Fruit fly (Drosophila melanogaster) whole organism, embryonic: Measurements from ENCODE around the gene CG32137.
A peak's percentile ranks its signal among the peaks of the same experiment; 100 is the strongest.

Source experiments
- Aef1 ChIP-seq: fragments of 200-800 bp; sonication (Bioruptor generic); IDR thresholded peaks from 3 replicates; pipeline ENCODE4 v1.3.6; 2022; ENCODE audit warnings: missing biosample characterization, missing genetic modification characterization
- B-H1 ChIP-seq: fragments of 200-800 bp; sonication (Bioruptor generic); IDR thresholded peaks from 3 replicates; pipeline ENCODE4 v1.3.6; 2022; ENCODE audit warnings: missing biosample characterization, missing genetic modification characterization
- BEAF-32 ChIP-seq: fragments of 200-800 bp; sonication (Bioruptor generic); optimal IDR thresholded peaks from 3 replicates; lab custom pipeline; 2017; ENCODE audit warnings: missing biosample characterization, missing genetic modification characterization, mild to moderate bottlenecking, moderate library complexity, missing genetic modification reagents
- CG10462 ChIP-seq: fragments of 200-800 bp; sonication (Bioruptor generic); optimal IDR thresholded peaks from 2 replicates; lab custom pipeline; 2016; ENCODE audit warnings: missing biosample characterization, missing genetic modification characterization
- CG12104 ChIP-seq: fragments of 200-800 bp; sonication (Bioruptor generic); optimal IDR thresholded peaks from 3 replicates; lab custom pipeline; 2016; ENCODE audit warnings: missing biosample characterization, missing genetic modification characterization
- CG1233 ChIP-seq: fragments of 200-800 bp; sonication (Bioruptor generic); optimal IDR thresholded peaks from 4 replicates; lab custom pipeline; 2018; ENCODE audit warnings: missing biosample characterization, mild to moderate bottlenecking, missing genetic modification characterization
- CG12942 ChIP-seq: fragments of 200-800 bp; sonication (Bioruptor generic); optimal IDR thresholded peaks from 3 replicates; lab custom pipeline; 2016; ENCODE audit warnings: missing biosample characterization, missing genetic modification characterization
- CG13123 ChIP-seq: fragments of 200-800 bp; sonication (Bioruptor generic); optimal IDR thresholded peaks from 2 replicates; lab custom pipeline; 2016; ENCODE audit warnings: missing biosample characterization, missing genetic modification characterization
- CG13424 ChIP-seq: fragments of 200-800 bp; sonication (Bioruptor generic); optimal IDR thresholded peaks from 2 replicates; lab custom pipeline; 2019; ENCODE audit warnings: missing biosample characterization, mild to moderate bottlenecking, missing genetic modification characterization, moderate library complexity
- CG13624 ChIP-seq: fragments of 200-800 bp; sonication (Bioruptor generic); optimal IDR thresholded peaks from 2 replicates; lab custom pipeline; 2016; ENCODE audit warnings: missing biosample characterization, missing genetic modification characterization
- CG15011 ChIP-seq: fragments of 200-800 bp; sonication (Bioruptor generic); optimal IDR thresholded peaks from 3 replicates; lab custom pipeline; 2018; ENCODE audit warnings: missing biosample characterization, mild to moderate bottlenecking, missing genetic modification characterization
- CG17186 ChIP-seq: fragments of 200-800 bp; sonication (Bioruptor generic); optimal IDR thresholded peaks from 3 replicates; lab custom pipeline; 2017; ENCODE audit warnings: missing biosample characterization, missing genetic modification reagents, missing genetic modification characterization
- CG17359 ChIP-seq: fragments of 200-800 bp; sonication (Bioruptor generic); optimal IDR thresholded peaks from 3 replicates; lab custom pipeline; 2018; ENCODE audit warnings: missing biosample characterization, mild to moderate bottlenecking, missing genetic modification characterization, moderate library complexity
- CG18262 ChIP-seq: fragments of 200-800 bp; optimal IDR thresholded peaks from 3 replicates; lab custom pipeline; 2019; ENCODE audit warnings: missing biosample characterization, mild to moderate bottlenecking, missing genetic modification characterization, moderate library complexity
- CG18764 ChIP-seq: fragments of 200-800 bp; sonication (Bioruptor generic); optimal IDR thresholded peaks from 3 replicates; lab custom pipeline; 2016; ENCODE audit warnings: missing biosample characterization, missing genetic modification characterization
- CG31224 ChIP-seq: fragments of 200-800 bp; sonication (Bioruptor generic); IDR thresholded peaks from 2 replicates; pipeline ENCODE4 v1.3.6; 2022; ENCODE audit warnings: missing biosample characterization, missing genetic modification characterization
- CG31388 ChIP-seq: fragments of 200-800 bp; sonication (Bioruptor generic); optimal IDR thresholded peaks from 2 replicates; lab custom pipeline; 2016; ENCODE audit warnings: missing biosample characterization, missing genetic modification characterization
- CG31441 ChIP-seq: fragments of 200-800 bp; sonication (Bioruptor generic); IDR thresholded peaks from 2 replicates; pipeline ENCODE4 v1.3.6; 2022; ENCODE audit warnings: missing biosample characterization, missing genetic modification characterization
- CG7928 ChIP-seq: fragments of 200-800 bp; sonication (Bioruptor generic); optimal IDR thresholded peaks from 2 replicates; lab custom pipeline; 2017; ENCODE audit warnings: missing biosample characterization, mild to moderate bottlenecking, missing genetic modification characterization
- CG8290 ChIP-seq, 3 experiments: fragments of 200-800 bp; sonication (Bioruptor generic); optimal IDR thresholded peaks; 2 replicates each; lab custom pipeline; 2016 to 2019; ENCODE audit warnings: missing biosample characterization in 3 of 3, missing genetic modification characterization in 3 of 3, mild to moderate bottlenecking in 2 of 3, moderate library complexity in 1 of 3
- CG9932 ChIP-seq: fragments of 200-800 bp; sonication (Bioruptor generic); IDR thresholded peaks from 2 replicates; pipeline ENCODE4 v1.3.6; 2022; ENCODE audit warnings: missing biosample characterization, missing genetic modification characterization
- Chrac-16 ChIP-seq: fragments of 200-800 bp; sonication (Bioruptor generic); optimal IDR thresholded peaks from 3 replicates; lab custom pipeline; 2016; ENCODE audit warnings: missing biosample characterization, missing genetic modification characterization
- E2f2 ChIP-seq: fragments of 200-800 bp; sonication (Bioruptor generic); IDR thresholded peaks from 2 replicates; pipeline ENCODE4 v1.3.6; 2022; ENCODE audit warnings: missing biosample characterization, missing genetic modification characterization
- ERR ChIP-seq: fragments of 200-800 bp; sonication (Bioruptor generic); optimal IDR thresholded peaks from 2 replicates; lab custom pipeline; 2016; ENCODE audit warnings: missing biosample characterization, missing genetic modification characterization
- Elba2 ChIP-seq: fragments of 200-800 bp; sonication (Bioruptor generic); optimal IDR thresholded peaks from 3 replicates; lab custom pipeline; 2016; ENCODE audit warnings: missing biosample characterization, missing genetic modification characterization
- Fer1 ChIP-seq: fragments of 200-800 bp; sonication (Bioruptor generic); optimal IDR thresholded peaks from 2 replicates; lab custom pipeline; 2017; ENCODE audit warnings: missing biosample characterization, mild to moderate bottlenecking, missing genetic modification characterization
- H2.0 ChIP-seq: fragments of 200-800 bp; sonication (Bioruptor generic); IDR thresholded peaks from 2 replicates; pipeline ENCODE4 v1.3.6; 2022; ENCODE audit warnings: missing biosample characterization, missing genetic modification characterization
- Mad ChIP-seq: fragments of 200-800 bp; sonication (Bioruptor generic); optimal IDR thresholded peaks from 2 replicates; lab custom pipeline; 2016; ENCODE audit warnings: missing biosample characterization, missing genetic modification characterization
- Med ChIP-seq: fragments of 200-800 bp; sonication (Bioruptor generic); peaks from one replicate; lab custom pipeline; 2016; ENCODE audit warnings: missing biosample characterization, missing genetic modification characterization, mild to moderate bottlenecking, inconsistent platforms, moderate library complexity
- Neu2 ChIP-seq: fragments of 200-800 bp; sonication (Bioruptor generic); optimal IDR thresholded peaks from 3 replicates; lab custom pipeline; 2016; ENCODE audit warnings: missing biosample characterization, missing genetic modification characterization, borderline replicate concordance
- Nf-YB ChIP-seq: fragments of 200-800 bp; sonication (Bioruptor generic); optimal IDR thresholded peaks from 3 replicates; lab custom pipeline; 2019; ENCODE audit warnings: missing biosample characterization, mild to moderate bottlenecking, missing genetic modification characterization, moderate library complexity
- Oaz ChIP-seq: fragments of 200-800 bp; sonication (Bioruptor generic); IDR thresholded peaks from 2 replicates; pipeline ENCODE4 v1.3.6; 2022; ENCODE audit warnings: missing biosample characterization, missing genetic modification characterization
- Rfx ChIP-seq: fragments of 200-800 bp; sonication (Bioruptor generic); IDR thresholded peaks from 2 replicates; pipeline ENCODE4 v1.3.6; 2022; ENCODE audit warnings: missing biosample characterization, missing genetic modification characterization
- Trl ChIP-seq, 3 experiments: fragments of >200 bp in 2 of 3; fragments of 200-800 bp in 1 of 3; sonication (Bioruptor generic) in 1 of 3; optimal IDR thresholded peaks; 2 replicates in 1 of 3; 3 replicates in 2 of 3; lab custom pipeline; 2016 to 2017; ENCODE audit warnings: missing biosample characterization in 1 of 3, missing genetic modification characterization in 1 of 3
- al ChIP-seq: fragments of 200-800 bp; sonication (Bioruptor generic); IDR thresholded peaks from 2 replicates; pipeline ENCODE4 v1.3.6; 2022; ENCODE audit warnings: missing biosample characterization, missing genetic modification characterization
- cato ChIP-seq: fragments of 200-800 bp; sonication (Bioruptor generic); optimal IDR thresholded peaks from 2 replicates; lab custom pipeline; 2016; ENCODE audit warnings: missing biosample characterization, missing genetic modification characterization, borderline replicate concordance
- crol ChIP-seq: fragments of 200-800 bp; sonication (Bioruptor generic); IDR thresholded peaks from 2 replicates; pipeline ENCODE4 v1.3.6; 2022; ENCODE audit warnings: missing biosample characterization, missing genetic modification characterization
- gce ChIP-seq: fragments of 200-800 bp; sonication (Bioruptor generic); IDR thresholded peaks from 3 replicates; pipeline ENCODE4 v1.3.6; 2022; ENCODE audit warnings: missing biosample characterization, missing genetic modification characterization
- grau ChIP-seq: fragments of 200-800 bp; optimal IDR thresholded peaks from 3 replicates; lab custom pipeline; 2019; ENCODE audit warnings: missing biosample characterization, mild to moderate bottlenecking, missing genetic modification characterization, moderate library complexity
- ind ChIP-seq: fragments of 200-800 bp; sonication (Bioruptor generic); optimal IDR thresholded peaks from 3 replicates; lab custom pipeline; 2016; ENCODE audit warnings: missing biosample characterization, missing genetic modification characterization
- mirr ChIP-seq: fragments of 200-800 bp; sonication (Bioruptor generic); optimal IDR thresholded peaks from 3 replicates; lab custom pipeline; 2018; ENCODE audit warnings: missing biosample characterization, mild to moderate bottlenecking, missing genetic modification characterization
- nau ChIP-seq: fragments of 200-800 bp; sonication (Bioruptor generic); optimal IDR thresholded peaks from 3 replicates; lab custom pipeline; 2017; ENCODE audit warnings: missing biosample characterization, mild to moderate bottlenecking, missing genetic modification characterization, missing genetic modification reagents
- nerfin-2 ChIP-seq: fragments of 200-800 bp; sonication (Bioruptor generic); IDR thresholded peaks from 2 replicates; pipeline ENCODE4 v1.3.6; 2022; ENCODE audit warnings: missing biosample characterization, missing genetic modification characterization; ENCODE audit not compliant: partially characterized antibody
- org-1 ChIP-seq: fragments of 200-800 bp; sonication (Bioruptor generic); optimal IDR thresholded peaks from 2 replicates; lab custom pipeline; 2017; ENCODE audit warnings: missing biosample characterization, missing genetic modification characterization
- salm ChIP-seq: fragments of 200-800 bp; sonication (Bioruptor generic); optimal IDR thresholded peaks from 2 replicates; lab custom pipeline; 2018; ENCODE audit warnings: missing biosample characterization, mild to moderate bottlenecking, missing genetic modification characterization
- sima ChIP-seq: fragments of 200-800 bp; sonication (Bioruptor generic); optimal IDR thresholded peaks from 2 replicates; lab custom pipeline; 2016; ENCODE audit warnings: missing biosample characterization, missing genetic modification characterization
- slou ChIP-seq: fragments of 200-800 bp; sonication (Bioruptor generic); optimal IDR thresholded peaks from 3 replicates; lab custom pipeline; 2016; ENCODE audit warnings: missing biosample characterization, missing genetic modification characterization
- sna ChIP-seq: fragments of 200-800 bp; sonication (Bioruptor generic); IDR thresholded peaks from 2 replicates; pipeline ENCODE4 v1.3.6; 2022; ENCODE audit warnings: missing biosample characterization, missing genetic modification characterization; ENCODE audit not compliant: partially characterized antibody
- sug ChIP-seq: fragments of 200-800 bp; optimal IDR thresholded peaks from 2 replicates; lab custom pipeline; 2019; ENCODE audit warnings: missing biosample characterization, mild to moderate bottlenecking, missing genetic modification characterization, moderate library complexity
- twi ChIP-seq: fragments of 200-800 bp; optimal IDR thresholded peaks from 2 replicates; lab custom pipeline; 2019; ENCODE audit warnings: missing biosample characterization, mild to moderate bottlenecking, missing genetic modification characterization, moderate library complexity
- wor ChIP-seq: fragments of 200-800 bp; sonication (Bioruptor generic); IDR thresholded peaks from 2 replicates; pipeline ENCODE4 v1.3.6; 2022; ENCODE audit warnings: missing biosample characterization, missing genetic modification characterization

CG32137 gene

dm6 chr3L:13957212-13957668 is 18.2 kb downstream of the CG32137 start (continued):
- TF ChIP-seq H2.0 (GFP tag; lab: Robert Waterston, UW), result no peak; the same call in 1 of the 2 replicates
- TF ChIP-seq CG17359 (tag; lab: Kevin White, UChicago), result peak; percentile 75
- peak; percentile 46 for TF ChIP-seq Fer1 (GFP tag; lab: Kevin White, UChicago)
- peak; percentile 60 for TF ChIP-seq CG10462 (GFP tag; lab: Kevin White, UChicago)
- TF ChIP-seq mirr (GFP tag; lab: Kevin White, UChicago), result no peak
- TF ChIP-seq CG13624 (GFP tag; lab: Kevin White, UChicago), result no peak
- TF ChIP-seq Mad, result peak; percentile 39
- TF ChIP-seq crol (GFP tag; lab: Robert Waterston, UW), result no peak
- TF ChIP-seq CG15011, result peak; percentile 44
- TF ChIP-seq B-H1, result no peak
- no peak for TF ChIP-seq CG7928 (GFP tag; lab: Kevin White, UChicago)
- peak; percentile 52 for TF ChIP-seq CG12942 (GFP tag; lab: Kevin White, UChicago)
- peak; percentile 35 for TF ChIP-seq wor
- peak; percentile 38; the same call in 1 of the 3 replicates for TF ChIP-seq Aef1 (GFP tag; lab: Robert Waterston, UW)
- TF ChIP-seq Med (GFP tag; lab: Kevin White, UChicago), result peak; percentile 73
- peak; percentile 60 for TF ChIP-seq CG31388 (GFP tag; lab: Kevin White, UChicago)
- no peak for TF ChIP-seq Neu2 (GFP tag; lab: Kevin White, UChicago)
- TF ChIP-seq CG13424 (tag; lab: Kevin White, UChicago), result peak; percentile 71
- TF ChIP-seq cato, result peak; percentile 19
- peak; percentile 89 for TF ChIP-seq CG18262
- TF ChIP-seq Elba2 (GFP tag; lab: Kevin White, UChicago), result no peak
- TF ChIP-seq sna (GFP tag; lab: Robert Waterston, UW), result no peak
- TF ChIP-seq sug (tag; lab: Kevin White, UChicago), result no peak
- TF ChIP-seq E2f2 (GFP tag; lab: Robert Waterston, UW), result peak; percentile 37; the same call in 1 of the 2 replicates
- peak; percentile 19 for TF ChIP-seq nau (GFP tag; lab: Kevin White, UChicago)
- peak; percentile 66 for TF ChIP-seq grau (tag; lab: Kevin White, UChicago)
- no peak for TF ChIP-seq Trl (optimal IDR thresholded peaks at IDR 0.05; lab: Kevin White, UChicago)
- no peak for TF ChIP-seq Trl (GFP tag; optimal IDR thresholded peaks at IDR 0.05; lab: Kevin White, UChicago)
- peak; percentile 43 for TF ChIP-seq salm (tag; lab: Kevin White, UChicago)
- TF ChIP-seq CG31441, result peak; percentile 85
- peak; percentile 54 for TF ChIP-seq CG1233 (GFP tag; lab: Kevin White, UChicago)
- TF ChIP-seq ind (GFP tag; lab: Kevin White, UChicago), result peak; percentile 60
- no peak for TF ChIP-seq CG13123
- TF ChIP-seq ERR (GFP tag; lab: Kevin White, UChicago), result no peak
- TF ChIP-seq slou (GFP tag; lab: Kevin White, UChicago), result peak; percentile 3
- TF ChIP-seq al (GFP tag; lab: Robert Waterston, UW), result no peak
- peak; percentile 42 for TF ChIP-seq CG8290 (GFP tag; optimal IDR thresholded peaks at IDR 0.05; lab: Kevin White, UChicago)
- no peak for TF ChIP-seq CG8290 (tag; optimal IDR thresholded peaks at IDR 0.05; lab: Kevin White, UChicago)
- TF ChIP-seq CG12104 (GFP tag; lab: Kevin White, UChicago), result peak; percentile 77
- TF ChIP-seq CG9932 (GFP tag; lab: Robert Waterston, UW), result no peak
- TF ChIP-seq CG17186 (GFP tag; lab: Kevin White, UChicago), result no peak
- TF ChIP-seq Chrac-16 (GFP tag; lab: Kevin White, UChicago), result peak; percentile 62
- no peak for TF ChIP-seq CG31224 (GFP tag; lab: Robert Waterston, UW)
- TF ChIP-seq BEAF-32 (GFP tag; lab: Kevin White, UChicago), result no peak
- no peak for TF ChIP-seq nerfin-2 (GFP tag; lab: Robert Waterston, UW)
- peak; percentile 32 for TF ChIP-seq CG18764 (GFP tag; lab: Kevin White, UChicago)
- peak; percentile 16 for TF ChIP-seq twi (tag; lab: Kevin White, UChicago)
- no peak for TF ChIP-seq sima (GFP tag; lab: Kevin White, UChicago)
- TF ChIP-seq Oaz, result no peak
- TF ChIP-seq org-1 (GFP tag; lab: Kevin White, UChicago), result peak; percentile 71
- TF ChIP-seq gce (GFP tag; lab: Robert Waterston, UW), result no peak
- TF ChIP-seq Nf-YB, result peak; percentile 61
- no peak for TF ChIP-seq Rfx (GFP tag; lab: Robert Waterston, UW)
